Worm (Caenorhabditis elegans) whole organism, midembryonic: ENCODE data around the gene fbxa-52.
"Not testable (repeated sequence)": the region's sequence is repeated elsewhere in the genome, so short reads cannot be mapped to it uniquely, and the experiment has no call there.

Source experiments
- T22C8.4 ChIP-seq: fragments of 200-800 bp; sonication (Bioruptor generic); IDR thresholded peaks from 2 replicates; pipeline ENCODE4 v1.3.6; 2022; ENCODE audit warnings: missing genetic modification characterization, missing compliant biosample characterization
- cog-1 ChIP-seq: sonication (generic microtip); optimal IDR thresholded peaks from 2 replicates; lab custom pipeline; 2016; ENCODE audit warnings: missing genetic modification characterization, missing compliant biosample characterization
- flt-1 ChIP-seq: fragments of 200-800 bp; sonication (Bioruptor generic); IDR thresholded peaks from 2 replicates; pipeline ENCODE4 v1.3.6; 2022; ENCODE audit warnings: missing genetic modification characterization, missing compliant biosample characterization
- klf-2 ChIP-seq: fragments of 200-800 bp; sonication (Bioruptor generic); conservative IDR thresholded peaks from 2 replicates; pipeline ENCODE4 v1.3.6; 2022; ENCODE audit warnings: missing genetic modification reagents, missing genetic modification characterization, missing compliant biosample characterization
- med-1 ChIP-seq: sonication (generic microtip); optimal IDR thresholded peaks from 2 replicates; lab custom pipeline; 2017; ENCODE audit warnings: missing genetic modification characterization, mild to moderate bottlenecking, missing compliant biosample characterization, antibody characterized with exemption, missing genetic modification reagents; ENCODE audit not compliant: insufficient read depth
- ref-1 ChIP-seq: fragments of 200-800 bp; sonication (Bioruptor generic); conservative IDR thresholded peaks from 2 replicates; pipeline ENCODE4 v1.3.6; 2022; ENCODE audit warnings: missing genetic modification reagents, missing genetic modification characterization, missing compliant biosample characterization
- tab-1 ChIP-seq: fragments of 200-800 bp; sonication (Bioruptor generic); IDR thresholded peaks from 2 replicates; pipeline ENCODE4 v1.3.6; 2022; ENCODE audit warnings: missing genetic modification characterization, missing compliant biosample characterization
- ztf-23 ChIP-seq: fragments of 200-800 bp; sonication (Bioruptor generic); IDR thresholded peaks from 2 replicates; pipeline ENCODE4 v1.3.6; 2022; ENCODE audit warnings: missing genetic modification reagents, missing genetic modification characterization, missing compliant biosample characterization
- ztf-29 ChIP-seq: fragments of 200-800 bp; sonication (Bioruptor generic); IDR thresholded peaks from 2 replicates; pipeline ENCODE4 v1.3.6; 2022; ENCODE audit warnings: missing genetic modification reagents, missing genetic modification characterization, missing compliant biosample characterization

Gene fbxa-52

ce11 chrX:1712538-1712937, at the start of gene fbxa-52:
fbxa-52 (minus strand) TSS chrX:1712638.
- TF ChIP-seq flt-1 (GFP tag; lab: Robert Waterston, UW), result no peak
- TF ChIP-seq T22C8.4 (GFP tag; lab: Robert Waterston, UW), result no peak
- TF ChIP-seq tab-1, result no peak
- TF ChIP-seq klf-2 (GFP tag; lab: Robert Waterston, UW), result no peak
- no peak for TF ChIP-seq ref-1 (GFP tag; lab: Robert Waterston, UW)
- no peak for TF ChIP-seq cog-1 (tag; lab: Kevin White, UChicago)
- no peak for TF ChIP-seq ztf-23 (GFP tag; lab: Robert Waterston, UW)
- no peak for TF ChIP-seq med-1

DNA sequence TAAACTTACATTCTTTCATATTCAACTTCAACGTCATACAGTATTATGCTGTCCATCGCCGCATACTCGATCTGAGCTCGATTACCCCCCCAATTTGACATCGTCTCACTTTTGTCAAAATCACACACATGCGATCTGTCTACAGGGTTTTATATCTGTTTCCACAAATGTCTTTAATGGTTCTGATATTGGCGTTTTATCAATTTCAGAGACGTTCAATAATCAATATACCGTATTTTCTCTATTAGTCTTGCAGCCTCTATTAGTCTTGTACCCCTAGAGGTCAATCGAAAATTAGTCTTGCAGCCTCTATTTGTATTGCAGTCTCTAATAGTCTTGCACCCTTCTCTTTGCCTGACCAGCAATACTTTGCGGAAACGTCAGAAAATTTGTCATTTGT, 36.0 kb upstream of the fbxa-52 start, which contains the start of gene Y75D11A.6:
Gene Y75D11A.6, minus strand, starts transcription at position 101 of the 400 bp plus-strand sequence.
- not testable (repeated sequence) for TF ChIP-seq med-1; ref-1 (GFP tag; lab: Robert Waterston, UW); flt-1 (GFP tag; lab: Robert Waterston, UW)

ce11 chrX:1746117-1746516, 33.7 kb upstream of the fbxa-52 start, which contains the start of gene Y75D11A.3:
Y75D11A.3 (minus strand) TSS chrX:1746217.
- TF ChIP-seq med-1; tab-1; flt-1 (GFP tag; lab: Robert Waterston, UW): not testable (repeated sequence)

DNA sequence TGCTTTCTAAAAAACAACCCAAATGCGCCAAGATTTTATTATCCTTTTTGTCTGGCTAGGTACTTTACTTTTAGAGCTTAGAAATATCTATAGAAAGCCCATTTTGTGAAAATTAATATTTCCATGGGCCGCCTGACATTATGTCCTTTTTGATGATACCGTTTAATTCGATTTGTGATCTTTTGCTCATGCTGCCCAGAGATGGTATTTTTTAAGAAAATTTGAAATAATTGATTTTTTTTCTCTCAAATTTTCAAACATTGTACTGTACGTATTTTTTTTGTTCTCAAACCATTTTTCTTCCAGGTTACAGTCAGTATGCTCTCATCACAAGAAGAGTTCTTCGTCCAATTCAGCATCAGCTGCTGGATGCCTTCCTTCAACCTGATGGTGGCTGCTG, 30.1 kb upstream of the fbxa-52 start, which contains the start of gene Y75D11A.2:
Gene Y75D11A.2, plus strand, starts transcription at position 301 of the 400 bp plus-strand sequence.
- TF ChIP-seq cog-1 (tag; lab: Kevin White, UChicago); klf-2 (GFP tag; lab: Robert Waterston, UW); ztf-23 (GFP tag; lab: Robert Waterston, UW): not testable (repeated sequence)

DNA sequence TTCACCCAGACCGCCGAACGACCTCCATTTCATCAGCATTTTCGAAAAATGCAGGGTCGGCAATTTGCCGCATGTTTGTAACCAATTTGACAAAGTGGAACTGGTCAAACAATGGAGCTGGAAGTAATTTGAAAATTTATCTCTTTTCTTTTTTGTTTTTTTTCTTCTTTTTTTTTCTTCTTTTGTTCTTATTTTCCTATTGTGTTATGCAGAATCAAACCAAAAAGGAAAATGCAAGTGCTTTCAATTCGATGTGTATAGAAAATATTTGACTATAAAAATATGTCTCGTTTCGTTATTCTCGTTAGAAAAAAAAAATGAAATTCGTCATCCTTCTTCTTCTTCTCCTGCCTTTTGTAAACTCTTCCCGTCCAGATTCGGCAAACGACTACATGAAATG, 25.2 kb upstream of the fbxa-52 start, which contains the start of gene F07G6.10:
Gene F07G6.10, plus strand, starts transcription at position 301 of the 400 bp plus-strand sequence.
- no peak for TF ChIP-seq cog-1 (tag; lab: Kevin White, UChicago)
- no peak for TF ChIP-seq flt-1 (GFP tag; lab: Robert Waterston, UW)
- TF ChIP-seq ztf-23 (GFP tag; lab: Robert Waterston, UW), result no peak
- no peak for TF ChIP-seq tab-1
- TF ChIP-seq ref-1 (GFP tag; lab: Robert Waterston, UW), result no peak
- TF ChIP-seq med-1, result no peak
- no peak for TF ChIP-seq klf-2 (GFP tag; lab: Robert Waterston, UW)
- no peak for TF ChIP-seq T22C8.4 (GFP tag; lab: Robert Waterston, UW)
- no peak for TF ChIP-seq ztf-29 (GFP tag; lab: Robert Waterston, UW)

DNA sequence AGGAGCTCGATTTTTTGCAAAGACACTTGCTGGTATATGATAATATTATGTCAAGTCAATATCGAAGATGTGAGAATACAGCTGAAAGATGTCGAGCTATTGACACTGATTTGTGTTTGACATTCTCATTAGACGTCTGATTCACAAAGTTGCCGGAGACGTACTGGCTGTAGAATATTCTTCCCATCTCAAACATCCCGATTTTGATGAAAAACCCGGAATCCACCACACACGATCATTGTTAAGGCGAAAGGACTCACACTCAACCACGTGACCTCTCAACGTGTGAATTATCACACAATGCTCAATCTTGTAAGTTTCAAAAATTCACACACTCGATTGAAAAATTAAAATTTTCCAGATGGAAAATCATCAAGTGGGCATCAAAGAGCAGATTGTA, 23.5 kb upstream of the fbxa-52 start, which contains the start of gene F07G6.12:
Gene F07G6.12, plus strand, starts transcription at position 301 of the 400 bp plus-strand sequence.
- no peak for TF ChIP-seq cog-1 (tag; lab: Kevin White, UChicago)
- TF ChIP-seq ztf-23 (GFP tag; lab: Robert Waterston, UW), result no peak
- TF ChIP-seq tab-1, result no peak
- no peak for TF ChIP-seq flt-1 (GFP tag; lab: Robert Waterston, UW)

DNA sequence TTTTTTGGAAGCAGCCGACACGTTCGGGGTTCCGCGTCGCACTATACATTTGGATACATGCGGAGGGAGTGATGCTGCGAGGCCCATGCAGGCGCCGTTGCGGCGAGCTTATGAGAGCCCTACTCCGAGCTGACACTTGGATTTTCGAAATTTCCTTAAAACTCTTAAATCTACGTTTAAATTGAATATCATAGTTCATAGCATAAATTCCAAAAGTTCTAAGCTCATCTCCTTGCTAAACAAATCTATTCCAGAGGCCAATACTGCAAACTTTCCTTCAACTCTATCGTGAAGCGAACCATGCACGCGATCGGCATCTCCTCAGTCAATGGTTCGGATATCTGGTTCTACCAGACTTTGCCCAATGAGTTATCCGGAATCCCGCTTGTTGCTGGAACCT, 17.1 kb upstream of the fbxa-52 start, which contains the start of gene dgn-3:
Gene dgn-3, plus strand, starts transcription at position 301 of the 400 bp plus-strand sequence.
- TF ChIP-seq klf-2 (GFP tag; lab: Robert Waterston, UW) (no peak), ztf-23 (GFP tag; lab: Robert Waterston, UW) (no peak), tab-1 (no peak), med-1 (no peak)

- TF ChIP-seq flt-1 (GFP tag; lab: Robert Waterston, UW), result no peak
- TF ChIP-seq T22C8.4 (GFP tag; lab: Robert Waterston, UW), result no peak
- TF ChIP-seq ztf-23 (GFP tag; lab: Robert Waterston, UW), result no peak
- TF ChIP-seq med-1, result no peak
- no peak for TF ChIP-seq tab-1
- TF ChIP-seq ref-1 (GFP tag; lab: Robert Waterston, UW), result no peak
- TF ChIP-seq ztf-29 (GFP tag; lab: Robert Waterston, UW), result no peak
Measured at ce11 chrX:1727056-1727455, 14.6 kb upstream of the fbxa-52 start, which contains the start of gene F07G6.2. F07G6.2 (plus strand) TSS chrX:1727356.

- TF ChIP-seq ref-1 (GFP tag; lab: Robert Waterston, UW) (no peak), flt-1 (GFP tag; lab: Robert Waterston, UW) (no peak), cog-1 (tag; lab: Kevin White, UChicago) (no peak), ztf-29 (GFP tag; lab: Robert Waterston, UW) (no peak), klf-2 (GFP tag; lab: Robert Waterston, UW) (no peak), tab-1 (no peak), med-1 (no peak), ztf-23 (GFP tag; lab: Robert Waterston, UW) (no peak), T22C8.4 (GFP tag; lab: Robert Waterston, UW) (no peak)
Measured at ce11 chrX:1720359-1720758, 7.9 kb upstream of the fbxa-52 start, which contains the start of gene F07G6.8. F07G6.8 (minus strand) TSS chrX:1720459.

DNA sequence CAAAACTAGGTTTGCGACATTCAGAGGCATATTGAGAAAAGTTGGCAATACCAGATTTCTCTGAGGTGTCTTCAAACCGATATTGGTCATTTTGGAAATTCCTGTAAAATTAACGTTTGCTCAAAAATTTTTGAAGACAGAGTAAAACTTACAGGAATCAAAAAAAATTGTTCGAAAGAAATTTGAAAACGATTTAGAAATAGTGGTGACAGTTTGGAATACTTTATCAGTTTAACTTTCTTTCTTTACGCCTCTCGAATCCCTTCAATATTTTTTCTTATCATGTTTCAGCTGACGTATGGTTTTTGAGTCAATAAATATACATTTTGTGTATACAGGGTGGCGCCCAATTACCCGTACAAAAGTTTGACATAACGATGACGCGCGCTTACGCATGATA, 6.0 kb upstream of the fbxa-52 start, which contains the start of gene fbxa-53:
Gene fbxa-53, minus strand, starts transcription at position 101 of the 400 bp plus-strand sequence.
- TF ChIP-seq ztf-23 (GFP tag; lab: Robert Waterston, UW), result no peak
- TF ChIP-seq cog-1 (tag; lab: Kevin White, UChicago), result no peak
- no peak for TF ChIP-seq ref-1 (GFP tag; lab: Robert Waterston, UW)
- no peak for TF ChIP-seq tab-1
- no peak for TF ChIP-seq T22C8.4 (GFP tag; lab: Robert Waterston, UW)

DNA sequence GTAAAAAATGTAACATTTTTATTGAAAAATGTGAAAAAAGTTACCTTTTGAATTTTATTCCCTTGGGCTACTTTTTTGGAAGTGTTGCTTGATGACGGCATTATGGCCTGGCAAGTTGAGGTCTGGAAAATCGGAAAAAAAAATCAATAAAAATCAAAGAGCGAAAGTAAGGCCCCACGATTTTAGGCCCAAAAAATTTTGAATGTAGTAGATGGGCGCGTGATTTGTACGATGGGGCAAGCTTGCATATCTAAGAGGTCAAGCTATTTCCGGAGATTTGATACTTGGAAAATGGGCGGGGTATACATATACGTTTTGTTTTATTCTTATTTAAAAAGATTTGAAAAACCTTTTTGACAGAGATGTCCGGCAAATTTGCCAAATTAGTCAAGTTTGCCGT, 5.9 kb downstream of the fbxa-52 start, which contains the start of gene F07G6.5:
Gene F07G6.5, minus strand, starts transcription at position 101 of the 400 bp plus-strand sequence.
- TF ChIP-seq ztf-29 (GFP tag; lab: Robert Waterston, UW) (no peak), T22C8.4 (GFP tag; lab: Robert Waterston, UW) (no peak), ztf-23 (GFP tag; lab: Robert Waterston, UW) (no peak), cog-1 (tag; lab: Kevin White, UChicago) (no peak), klf-2 (GFP tag; lab: Robert Waterston, UW) (no peak)
